Fruit fly (Drosophila melanogaster) whole organism, adult: ENCODE data around the gene CG7166.

Experiments used
- CG11617 ChIP-seq: fragments of 200-800 bp; sonication (Bioruptor generic); optimal IDR thresholded peaks from 2 replicates; lab custom pipeline; 2017; ENCODE audit warnings: mild to moderate bottlenecking, missing biosample characterization, missing genetic modification reagents, missing genetic modification characterization
- CG12768 ChIP-seq: fragments of 200-800 bp; sonication (Bioruptor generic); optimal IDR thresholded peaks from 2 replicates; lab custom pipeline; 2017; ENCODE audit warnings: missing biosample characterization, missing genetic modification characterization, mild to moderate bottlenecking, moderate library complexity, missing genetic modification reagents
- CG14711 ChIP-seq: fragments of 200-800 bp; sonication (Bioruptor generic); optimal IDR thresholded peaks from 2 replicates; lab custom pipeline; 2018; ENCODE audit warnings: missing biosample characterization, mild to moderate bottlenecking, missing genetic modification characterization, moderate library complexity
- CG1620 ChIP-seq: fragments of 200-800 bp; sonication (Bioruptor generic); optimal IDR thresholded peaks from 2 replicates; lab custom pipeline; 2016; ENCODE audit warnings: missing biosample characterization, missing genetic modification characterization
- CG33017 ChIP-seq: fragments of 200-800 bp; sonication (Bioruptor generic); optimal IDR thresholded peaks from 2 replicates; lab custom pipeline; 2018; ENCODE audit warnings: missing biosample characterization, mild to moderate bottlenecking, missing genetic modification characterization, moderate library complexity
- CG5204 ChIP-seq: fragments of 200-800 bp; sonication (Bioruptor generic); optimal IDR thresholded peaks from 2 replicates; lab custom pipeline; 2016; ENCODE audit warnings: missing biosample characterization, missing genetic modification characterization
- CG7045 ChIP-seq: fragments of 200-800 bp; sonication (Bioruptor generic); optimal IDR thresholded peaks from 2 replicates; lab custom pipeline; 2017; ENCODE audit warnings: missing biosample characterization, mild to moderate bottlenecking, missing genetic modification characterization
- CG7101 ChIP-seq: fragments of 200-800 bp; sonication (Bioruptor generic); optimal IDR thresholded peaks from 2 replicates; lab custom pipeline; 2018; ENCODE audit warnings: missing biosample characterization, mild to moderate bottlenecking, missing genetic modification characterization, moderate library complexity
- Clk ChIP-seq: fragments of 200-800 bp; sonication (Bioruptor generic); optimal IDR thresholded peaks from 2 replicates; lab custom pipeline; 2017; ENCODE audit warnings: missing biosample characterization, missing genetic modification characterization
- Crg-1 ChIP-seq: fragments of 200-800 bp; sonication (Bioruptor generic); optimal IDR thresholded peaks from 2 replicates; lab custom pipeline; 2016; ENCODE audit warnings: missing biosample characterization, missing genetic modification characterization
- Hr96 ChIP-seq: fragments of 200-800 bp; sonication (Bioruptor generic); optimal IDR thresholded peaks from 2 replicates; lab custom pipeline; 2016; ENCODE audit warnings: missing biosample characterization, missing genetic modification characterization
- bab1 ChIP-seq: fragments of 200-800 bp; sonication (Bioruptor generic); optimal IDR thresholded peaks from 3 replicates; lab custom pipeline; 2019; ENCODE audit warnings: missing biosample characterization, mild to moderate bottlenecking, missing genetic modification characterization, moderate library complexity
- cic ChIP-seq: fragments of 200-800 bp; sonication (Bioruptor generic); optimal IDR thresholded peaks from 2 replicates; lab custom pipeline; 2017; ENCODE audit warnings: missing biosample characterization, mild to moderate bottlenecking, missing genetic modification characterization, moderate library complexity
- cnc ChIP-seq, 2 experiments: fragments of >200 bp; optimal IDR thresholded peaks; 2 replicates each; lab custom pipeline; 2017
- kay ChIP-seq: fragments of 200-800 bp; sonication (Bioruptor generic); peaks from one replicate; lab custom pipeline; 2016; ENCODE audit warnings: missing biosample characterization, missing genetic modification characterization, borderline replicate concordance
- ovo ChIP-seq: fragments of 200-800 bp; sonication (Bioruptor generic); optimal IDR thresholded peaks from 2 replicates; lab custom pipeline; 2016; ENCODE audit warnings: missing biosample characterization, missing genetic modification characterization
- pad ChIP-seq: fragments of 200-800 bp; sonication (Bioruptor generic); optimal IDR thresholded peaks from 3 replicates; lab custom pipeline; 2017; ENCODE audit warnings: missing biosample characterization, missing genetic modification characterization, mild to moderate bottlenecking, moderate library complexity, missing genetic modification reagents
- tj ChIP-seq: fragments of 200-800 bp; sonication (Bioruptor generic); optimal IDR thresholded peaks from 3 replicates; lab custom pipeline; 2017; ENCODE audit warnings: missing biosample characterization, mild to moderate bottlenecking, missing genetic modification characterization, moderate library complexity
- toe ChIP-seq: fragments of 200-800 bp; sonication (Bioruptor generic); optimal IDR thresholded peaks from 2 replicates; lab custom pipeline; 2016; ENCODE audit warnings: missing biosample characterization, missing genetic modification characterization

The CG7166 gene

dm6 chr3L:21584683-21585082 is 40.8 kb downstream of the CG7166 start:
- TF ChIP-seq CG11617 (GFP tag; lab: Kevin White, UChicago) (no peak), bab1 (GFP tag; lab: Kevin White, UChicago) (no peak), CG33017 (tag; lab: Kevin White, UChicago) (no peak), ovo (GFP tag; lab: Kevin White, UChicago) (no peak), Clk (GFP tag; lab: Kevin White, UChicago) (no peak), CG7101 (no peak), toe (GFP tag; lab: Kevin White, UChicago) (no peak), CG14711 (peak; percentile 60), CG1620 (GFP tag; lab: Kevin White, UChicago) (no peak)

DNA sequence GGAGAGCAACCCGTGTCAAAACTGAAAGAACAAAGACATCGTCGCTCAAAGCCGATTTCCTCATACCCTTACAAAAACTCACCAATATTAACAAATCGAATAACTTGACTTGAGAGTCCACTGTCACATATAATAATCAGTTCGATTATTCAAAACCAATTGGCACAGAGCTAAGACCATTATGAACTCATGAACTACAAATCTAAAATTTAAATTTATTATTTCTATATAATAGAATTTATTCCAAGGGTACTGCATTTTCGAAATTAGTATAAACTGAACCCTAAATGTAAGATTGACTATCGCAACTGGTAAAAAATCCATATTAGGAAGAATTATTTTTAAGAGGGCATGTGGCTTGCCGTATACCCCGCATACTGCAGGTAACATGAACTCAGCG is 43.5 kb downstream of the CG7166 start:
- no peak for TF ChIP-seq CG12768 (GFP tag; lab: Kevin White, UChicago)
- TF ChIP-seq cnc (optimal IDR thresholded peaks at IDR 0.05; lab: Kevin White, UChicago) = no peak
- no peak for TF ChIP-seq CG7045 (GFP tag; lab: Kevin White, UChicago)
- no peak for TF ChIP-seq CG7101
- no peak for TF ChIP-seq bab1 (GFP tag; lab: Kevin White, UChicago)
- no peak for TF ChIP-seq toe (GFP tag; lab: Kevin White, UChicago)

dm6 chr3L:21574296-21574745 is 51.1 kb downstream of the CG7166 start:
- no peak for TF ChIP-seq Hr96
- no peak for TF ChIP-seq bab1 (GFP tag; lab: Kevin White, UChicago)
- TF ChIP-seq CG5204 = no peak
- no peak for TF ChIP-seq CG12768 (GFP tag; lab: Kevin White, UChicago)
- TF ChIP-seq Crg-1 (GFP tag; lab: Kevin White, UChicago) = no peak
- TF ChIP-seq ovo (GFP tag; lab: Kevin White, UChicago) = no peak
- no peak for TF ChIP-seq kay
- no peak for TF ChIP-seq Clk (GFP tag; lab: Kevin White, UChicago)
- TF ChIP-seq pad (GFP tag; lab: Kevin White, UChicago) = no peak
- TF ChIP-seq cic = no peak
- TF ChIP-seq CG11617 (GFP tag; lab: Kevin White, UChicago) = no peak
- no peak for TF ChIP-seq tj (GFP tag; lab: Kevin White, UChicago)
- no peak for TF ChIP-seq CG7045 (GFP tag; lab: Kevin White, UChicago)

DNA sequence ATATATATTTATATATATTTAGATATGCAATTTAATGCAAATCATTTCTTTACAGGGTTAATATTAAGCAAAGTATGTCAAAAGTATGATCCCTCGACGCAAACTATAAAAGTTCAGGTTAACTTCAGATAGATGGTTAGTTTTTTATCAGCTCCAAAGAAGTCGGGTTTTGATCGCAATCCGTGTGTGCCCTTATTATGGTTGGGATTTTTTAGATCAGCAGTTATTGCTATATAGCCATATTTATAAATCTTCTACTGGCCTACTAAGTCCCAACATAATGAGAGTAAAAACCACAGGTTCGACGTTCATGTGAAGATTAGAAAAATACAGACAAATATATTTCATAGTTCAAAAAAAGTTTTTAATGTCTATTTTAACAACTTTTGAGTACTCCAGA is 51.6 kb downstream of the CG7166 start, which contains the start of gene EMC10:
Gene EMC10 (plus strand): TSS at position 301 of the 400 bp plus-strand sequence.
- TF ChIP-seq Crg-1 (GFP tag; lab: Kevin White, UChicago) (no peak), kay (peak; percentile 44)
